Fruit fly (Drosophila melanogaster): ENCODE data around the gene Marf.

Gene Marf

DNA sequence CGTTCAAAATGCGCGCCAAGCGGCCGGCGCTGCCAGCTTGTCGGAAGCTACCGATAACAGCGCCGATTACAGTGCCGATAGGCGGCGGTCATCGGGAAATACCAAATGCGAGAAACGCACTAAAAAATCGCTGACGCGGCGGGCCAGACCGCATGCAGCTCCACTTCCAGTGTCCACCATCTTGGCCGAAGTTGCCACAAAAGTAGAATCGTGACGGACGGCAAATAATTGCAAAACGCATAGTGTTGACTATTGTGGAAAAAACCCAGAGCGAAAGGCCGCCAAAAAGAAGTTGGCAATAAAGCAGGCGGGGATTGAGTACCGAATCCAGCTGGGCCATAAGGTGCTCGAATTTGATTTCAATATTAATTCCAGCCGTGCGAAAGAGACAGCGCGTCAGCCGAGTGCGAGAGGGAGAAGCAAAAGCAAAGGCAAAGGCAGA lies 18.8 kb upstream of the Marf start, which contains the start of gene CG3847 (continued):
- TF ChIP-seq ssp (GFP tag; IDR thresholded peaks at IDR 0.05) (peak; percentile 66), Asciz (GFP tag; optimal IDR thresholded peaks at IDR 0.05) (no peak), lab (GFP tag; optimal IDR thresholded peaks at IDR 0.05) (peak; percentile 52), row (GFP tag; IDR thresholded peaks at IDR 0.05) (peak; percentile 48; the same call in 1 of the 3 replicates), CG14667 (GFP tag; IDR thresholded peaks at IDR 0.05) (no peak), pfk (GFP tag; optimal IDR thresholded peaks at IDR 0.05) (peak; percentile 33), Ets97D (GFP tag; optimal IDR thresholded peaks at IDR 0.05) (peak; percentile 96), Hmr (GFP tag; optimal IDR thresholded peaks at IDR 0.05) (peak; percentile 83), Atf6 (GFP tag; IDR thresholded peaks at IDR 0.05) (no peak), CG2712 (tag; optimal IDR thresholded peaks at IDR 0.05) (peak; percentile 62), slp2 (GFP tag; optimal IDR thresholded peaks at IDR 0.05) (no peak), CG3726 (GFP tag; IDR thresholded peaks at IDR 0.05) (no peak), CG4617 (GFP tag; optimal IDR thresholded peaks at IDR 0.05; ENCODE audit: borderline replicate concordance) (peak; percentile 96), gfzf (GFP tag; optimal IDR thresholded peaks at IDR 0.05) (peak; percentile 96), Meics (GFP tag; optimal IDR thresholded peaks at IDR 0.05) (peak; percentile 43), CG14860 (GFP tag; IDR thresholded peaks at IDR 0.05; ENCODE audit: partially characterized antibody) (peak; percentile 52; the same call in 1 of the 3 replicates), disco-r (GFP tag; optimal IDR thresholded peaks at IDR 0.05) (no peak), lbe (GFP tag; optimal IDR thresholded peaks at IDR 0.05) (no peak), Optix (GFP tag; IDR thresholded peaks at IDR 0.05) (no peak), CG34422 (GFP tag; IDR thresholded peaks at IDR 0.05) (peak; percentile 38; the same call in 1 of the 3 replicates), CG17328 (GFP tag; IDR thresholded peaks at IDR 0.05) (peak; percentile 27; the same call in 1 of the 2 replicates), CG8388 (GFP tag; optimal IDR thresholded peaks at IDR 0.05) (no peak), NC2β (GFP tag; optimal IDR thresholded peaks at IDR 0.05) (peak; percentile 58), Dad (GFP tag; optimal IDR thresholded peaks at IDR 0.05) (peak; percentile 18), Bdp1 (GFP tag; optimal IDR thresholded peaks at IDR 0.05) (no peak), Doc2 (GFP tag; IDR thresholded peaks at IDR 0.05) (no peak), gcm (GFP tag; optimal IDR thresholded peaks at IDR 0.05) (no peak), Ada2b (GFP tag; IDR thresholded peaks at IDR 0.05) (no peak), Hr51 (GFP tag; optimal IDR thresholded peaks at IDR 0.05) (peak in 1 of 2 experiments; percentile 54), B-H2 (GFP tag; optimal IDR thresholded peaks at IDR 0.05) (peak; percentile 57), TFAM (GFP tag; optimal IDR thresholded peaks at IDR 0.05) (no peak), CG3847 (GFP tag; IDR thresholded peaks at IDR 0.05) (peak; percentile 99), Opbp (GFP tag; IDR thresholded peaks at IDR 0.05; ENCODE audit: partially characterized antibody) (peak; percentile 70), CG18476 (GFP tag; optimal IDR thresholded peaks at IDR 0.05) (no peak), sisA (GFP tag; IDR thresholded peaks at IDR 0.05) (no peak), abd-A (tag; optimal IDR thresholded peaks at IDR 0.05) (peak; percentile 51), salm (tag; optimal IDR thresholded peaks at IDR 0.05) (no peak), gro (GFP tag; optimal IDR thresholded peaks at IDR 0.05) (peak; percentile 69), CG30403 (GFP tag; optimal IDR thresholded peaks at IDR 0.05) (peak; percentile 29), CG17385 (GFP tag; optimal IDR thresholded peaks at IDR 0.05) (no peak), slbo (GFP tag; IDR thresholded peaks at IDR 0.05) (peak; percentile 65), CG12942 (GFP tag; optimal IDR thresholded peaks at IDR 0.05) (no peak), tll (GFP tag; optimal IDR thresholded peaks at IDR 0.05) (peak in 1 of 2 experiments; percentile 33), cwo (GFP tag; optimal IDR thresholded peaks at IDR 0.05) (no peak), Mrtf (GFP tag; IDR thresholded peaks at IDR 0.05) (no peak), bsh (GFP tag; optimal IDR thresholded peaks at IDR 0.05) (no peak), CG2678 (tag; optimal IDR thresholded peaks at IDR 0.05) (peak; percentile 6), chinmo (GFP tag; IDR thresholded peaks at IDR 0.05; ENCODE audit: partially characterized antibody) (peak; percentile 85; the same call in 1 of the 4 replicates), Mad (GFP tag; optimal IDR thresholded peaks at IDR 0.05) (peak; percentile 54), ind (GFP tag; optimal IDR thresholded peaks at IDR 0.05) (peak; percentile 26)

Data from whole organism, embryonic.